Fruit fly (Drosophila melanogaster): ENCODE measurements around the gene csw.

Gene csw

dm6 chrX:2145690-2146470 lies 51.8 kb downstream of the csw start (continued):
- TF ChIP-seq vvl (GFP tag; IDR thresholded peaks at IDR 0.05) (no peak; the same call in 1 of the 2 replicates), Hr3 (GFP tag; optimal IDR thresholded peaks at IDR 0.05) (peak; percentile 56), jigr1 (GFP tag; IDR thresholded peaks at IDR 0.05) (no peak), unc-4 (GFP tag; IDR thresholded peaks at IDR 0.05; ENCODE audit: partially characterized antibody) (peak; percentile 76), psq (GFP tag; optimal IDR thresholded peaks at IDR 0.05) (no peak), CG1603 (tag; optimal IDR thresholded peaks at IDR 0.05) (peak; percentile 8), az2 (GFP tag; optimal IDR thresholded peaks at IDR 0.05) (no peak), Deaf1 (tag; optimal IDR thresholded peaks at IDR 0.05) (no peak), ara (GFP tag; IDR thresholded peaks at IDR 0.05) (no peak; the same call in 1 of the 2 replicates), Neu2 (GFP tag; optimal IDR thresholded peaks at IDR 0.05; ENCODE audit: borderline replicate concordance) (no peak), CG5245 (GFP tag; optimal IDR thresholded peaks at IDR 0.05) (peak; percentile 3), HLH54F (GFP tag; optimal IDR thresholded peaks at IDR 0.05) (peak; percentile 6), CG13894 (tag; optimal IDR thresholded peaks at IDR 0.05) (peak; percentile 42), CG6175 (GFP tag; IDR thresholded peaks at IDR 0.05) (no peak), Hand (GFP tag; optimal IDR thresholded peaks at IDR 0.05) (peak; percentile 1), CG31224 (GFP tag; IDR thresholded peaks at IDR 0.05) (no peak), Aef1 (GFP tag; IDR thresholded peaks at IDR 0.05) (peak; percentile 46; the same call in 1 of the 3 replicates), C15 (GFP tag; IDR thresholded peaks at IDR 0.05) (no peak), otp (GFP tag; IDR thresholded peaks at IDR 0.05) (no peak), CG1602 (GFP tag; optimal IDR thresholded peaks at IDR 0.05) (no peak), CG7786 (GFP tag; optimal IDR thresholded peaks at IDR 0.05) (peak; percentile 56), CG32532 (GFP tag; IDR thresholded peaks at IDR 0.05) (no peak), pho (GFP tag; optimal IDR thresholded peaks at IDR 0.05) (peak; percentile 35), BEAF-32 (GFP tag; optimal IDR thresholded peaks at IDR 0.05) (peak; percentile 83), CG30020 (tag; optimal IDR thresholded peaks at IDR 0.05) (no peak), sr (GFP tag; IDR thresholded peaks at IDR 0.05) (no peak), Lpt (GFP tag; optimal IDR thresholded peaks at IDR 0.05) (no peak), sens (GFP tag) (peak; percentile 81), CG15479 (GFP tag; optimal IDR thresholded peaks at IDR 0.05) (peak; percentile 27), CG31441 (GFP tag; IDR thresholded peaks at IDR 0.05) (peak; percentile 36; the same call in 1 of the 2 replicates), CG8478 (optimal IDR thresholded peaks at IDR 0.05) (no peak), zf30C (GFP tag; optimal IDR thresholded peaks at IDR 0.05) (no peak), zen2 (GFP tag; IDR thresholded peaks at IDR 0.05; ENCODE audit: partially characterized antibody) (peak; percentile 72; the same call in 1 of the 3 replicates), abd-A (tag; optimal IDR thresholded peaks at IDR 0.05) (no peak), Dek (tag; optimal IDR thresholded peaks at IDR 0.05) (no peak), nmo (GFP tag; optimal IDR thresholded peaks at IDR 0.05) (peak; percentile 24), hth (optimal IDR thresholded peaks at IDR 0.05) (no peak), CG16863 (GFP tag; optimal IDR thresholded peaks at IDR 0.05) (no peak), hkb (optimal IDR thresholded peaks at IDR 0.05) (no peak), hkb (GFP tag; IDR thresholded peaks at IDR 0.05) (0 out of 2 replicates have a peak, but pooled peaks have one; percentile 29), Spps (tag; optimal IDR thresholded peaks at IDR 0.05) (no peak), TFAM (GFP tag; optimal IDR thresholded peaks at IDR 0.05) (no peak), lov (optimal IDR thresholded peaks at IDR 0.05) (no peak), lov (GFP tag; IDR thresholded peaks at IDR 0.05) (no peak), Jarid2 (GFP tag; optimal IDR thresholded peaks at IDR 0.05) (no peak), Poxn (GFP tag; IDR thresholded peaks at IDR 0.05) (no peak), corto (GFP tag; optimal IDR thresholded peaks at IDR 0.05) (peak; percentile 67), Bgb (GFP tag; IDR thresholded peaks at IDR 0.05; ENCODE audit: partially characterized antibody) (peak; percentile 65), CG7963 (GFP tag; IDR thresholded peaks at IDR 0.05; ENCODE audit: partially characterized antibody) (0 out of 3 replicates have a peak, but pooled peaks have one; percentile 45), fru (optimal IDR thresholded peaks at IDR 0.05) (no peak), CHES-1-like (GFP tag; optimal IDR thresholded peaks at IDR 0.05) (peak; percentile 20)

All from whole organism, embryonic.